Worm (Caenorhabditis elegans): ENCODE results near the gene ZK185.3.

- no peak for TF ChIP-seq M03D4.4 (tag; optimal IDR thresholded peaks at IDR 0.05)
- TF ChIP-seq lsy-2 (tag; optimal IDR thresholded peaks at IDR 0.05) = no peak
- no peak for TF ChIP-seq blmp-1 (tag; optimal IDR thresholded peaks at IDR 0.05)
Observed at ce11 chrIV:4482531-4482930, 47.7 kb downstream of the ZK185.3 start, which contains the start of gene M01H9.4.

Measured in whole organism, mixed stage, embryonic.